Fruit fly (Drosophila melanogaster): ENCODE data around the gene Sgt.

DNA sequence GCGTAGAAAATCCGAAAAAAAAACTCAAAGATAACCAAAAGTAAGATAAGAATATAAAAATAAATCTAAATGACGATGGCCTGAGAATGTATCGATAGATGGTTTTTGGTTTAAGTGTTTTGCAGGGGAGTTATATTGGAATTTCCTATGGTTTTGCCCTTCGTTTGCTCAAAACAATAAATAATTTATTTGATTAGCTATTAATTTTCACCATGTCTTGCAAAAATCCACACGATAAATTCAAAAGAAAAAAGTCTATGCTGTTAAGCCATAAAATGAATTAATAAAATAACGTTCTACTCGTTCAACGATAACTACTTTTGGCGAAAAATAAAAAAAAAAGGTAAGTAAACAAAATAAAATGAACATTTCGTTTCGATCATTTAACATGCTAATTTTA, 24.3 kb upstream of the Sgt start:
- TF ChIP-seq CTCF (optimal IDR thresholded peaks at IDR 0.05) (no peak), CG8478 (optimal IDR thresholded peaks at IDR 0.05) (no peak)
